Fruit fly (Drosophila melanogaster): ENCODE measurements around the gene hid.
A peak's percentile ranks its signal among the peaks of the same experiment; 100 is the strongest.

Gene hid

dm6 chr3L:18221275-18221858 is 35.9 kb upstream of the hid start (continued):
- TF ChIP-seq CG15514 (GFP tag; optimal IDR thresholded peaks at IDR 0.05): no peak
- TF ChIP-seq CkIIα-i1 (GFP tag; IDR thresholded peaks at IDR 0.05): no peak
- TF ChIP-seq Adf1 (GFP tag; IDR thresholded peaks at IDR 0.05): no peak
- no peak for TF ChIP-seq B-H1 (GFP tag; IDR thresholded peaks at IDR 0.05)
- no peak for TF ChIP-seq CG3407 (GFP tag; optimal IDR thresholded peaks at IDR 0.05)
- peak; percentile 6 for TF ChIP-seq shn (GFP tag; optimal IDR thresholded peaks at IDR 0.05)
- TF ChIP-seq corto (GFP tag; optimal IDR thresholded peaks at IDR 0.05): peak; percentile 65
- no peak for TF ChIP-seq h (optimal IDR thresholded peaks at IDR 0.05)
- TF ChIP-seq tio (GFP tag; optimal IDR thresholded peaks at IDR 0.05): no peak
- TF ChIP-seq vnd (GFP tag; IDR thresholded peaks at IDR 0.05; ENCODE audit: partially characterized antibody): no peak
- no peak for TF ChIP-seq ac (GFP tag; optimal IDR thresholded peaks at IDR 0.05)
- TF ChIP-seq CG6689 (GFP tag; IDR thresholded peaks at IDR 0.05): no peak
- TF ChIP-seq toy (GFP tag; IDR thresholded peaks at IDR 0.05): no peak
- no peak for TF ChIP-seq sim (GFP tag; IDR thresholded peaks at IDR 0.05)
- no peak for TF ChIP-seq CG8765 (GFP tag; IDR thresholded peaks at IDR 0.05)
- no peak for TF ChIP-seq btn (GFP tag; optimal IDR thresholded peaks at IDR 0.05)
- TF ChIP-seq gce (GFP tag; IDR thresholded peaks at IDR 0.05): no peak
- TF ChIP-seq CG17359 (tag; optimal IDR thresholded peaks at IDR 0.05): no peak
- TF ChIP-seq Kr (GFP tag; optimal IDR thresholded peaks at IDR 0.05): peak; percentile 18
- no peak for TF ChIP-seq luna (GFP tag; optimal IDR thresholded peaks at IDR 0.05)
- TF ChIP-seq CG15073 (GFP tag; optimal IDR thresholded peaks at IDR 0.05): no peak
- TF ChIP-seq CG10654 (GFP tag; optimal IDR thresholded peaks at IDR 0.05): no peak
- peak; percentile 18 for TF ChIP-seq kni (GFP tag; optimal IDR thresholded peaks at IDR 0.05)
- no peak for TF ChIP-seq CG11247 (GFP tag; IDR thresholded peaks at IDR 0.05)
- peak; percentile 46 for TF ChIP-seq cad (GFP tag; optimal IDR thresholded peaks at IDR 0.05)
- no peak for TF ChIP-seq CG8089 (GFP tag; optimal IDR thresholded peaks at IDR 0.05)
- no peak for TF ChIP-seq so (GFP tag; IDR thresholded peaks at IDR 0.05)
- TF ChIP-seq CG31365 (tag; optimal IDR thresholded peaks at IDR 0.05): no peak
- peak; percentile 35; the same call in 2 of the 3 replicates for TF ChIP-seq CG6791 (GFP tag; IDR thresholded peaks at IDR 0.05; ENCODE audit: partially characterized antibody)
- no peak for TF ChIP-seq CG10543 (GFP tag; optimal IDR thresholded peaks at IDR 0.05)
- TF ChIP-seq pho (GFP tag; optimal IDR thresholded peaks at IDR 0.05): no peak
- TF ChIP-seq CG1602 (GFP tag; optimal IDR thresholded peaks at IDR 0.05): no peak
- peak; percentile 89 for TF ChIP-seq nom (GFP tag; optimal IDR thresholded peaks at IDR 0.05)
- TF ChIP-seq twi (tag; optimal IDR thresholded peaks at IDR 0.05): peak; percentile 71
- TF ChIP-seq Ptx1 (GFP tag; IDR thresholded peaks at IDR 0.05): no peak
- TF ChIP-seq Sox102F (GFP tag; optimal IDR thresholded peaks at IDR 0.05): no peak
- TF ChIP-seq CG2199 (GFP tag; IDR thresholded peaks at IDR 0.05): peak; percentile 81; the same call in 2 of the 3 replicates
- TF ChIP-seq vvl (GFP tag; IDR thresholded peaks at IDR 0.05): 0 out of 2 replicates have a peak, but pooled peaks have one; percentile 20
- no peak for TF ChIP-seq CG16863 (GFP tag; optimal IDR thresholded peaks at IDR 0.05)
- TF ChIP-seq Hr78 (GFP tag; optimal IDR thresholded peaks at IDR 0.05): no peak
- TF ChIP-seq CG7745 (tag; optimal IDR thresholded peaks at IDR 0.05): peak; percentile 16
- no peak for TF ChIP-seq chinmo (GFP tag; IDR thresholded peaks at IDR 0.05; ENCODE audit: partially characterized antibody)
- TF ChIP-seq CG6175 (GFP tag; IDR thresholded peaks at IDR 0.05): no peak
- peak in 1 of 2 experiments; percentile 60 for TF ChIP-seq bsh (GFP tag; optimal IDR thresholded peaks at IDR 0.05)
- TF ChIP-seq zen2 (GFP tag; IDR thresholded peaks at IDR 0.05; ENCODE audit: partially characterized antibody): no peak
- no peak for TF ChIP-seq CG34224 (GFP tag; IDR thresholded peaks at IDR 0.05; ENCODE audit: partially characterized antibody)
- no peak for TF ChIP-seq sd (tag; optimal IDR thresholded peaks at IDR 0.05)
- no peak for TF ChIP-seq cato (GFP tag; optimal IDR thresholded peaks at IDR 0.05; ENCODE audit: borderline replicate concordance)
- TF ChIP-seq fd96Cb (tag; optimal IDR thresholded peaks at IDR 0.05): no peak
- TF ChIP-seq CG6254 (GFP tag; optimal IDR thresholded peaks at IDR 0.05): no peak

All from whole organism, embryonic.